Worm (Caenorhabditis elegans) whole organism, L4/young adult: ENCODE measurements around the gene srsx-13.

Experiments used
- W03F9.2 ChIP-seq: fragments of 150-350 bp; optimal IDR thresholded peaks from 2 replicates; lab custom pipeline; 2014; ENCODE audit warnings: missing biosample characterization, missing genetic modification characterization
- him-1 ChIP-seq: sonication (generic microtip); optimal IDR thresholded peaks from 2 replicates; lab custom pipeline; 2016; ENCODE audit warnings: missing genotype, missing genetic modification reagents, missing genetic modification characterization, missing compliant biosample characterization

DNA sequence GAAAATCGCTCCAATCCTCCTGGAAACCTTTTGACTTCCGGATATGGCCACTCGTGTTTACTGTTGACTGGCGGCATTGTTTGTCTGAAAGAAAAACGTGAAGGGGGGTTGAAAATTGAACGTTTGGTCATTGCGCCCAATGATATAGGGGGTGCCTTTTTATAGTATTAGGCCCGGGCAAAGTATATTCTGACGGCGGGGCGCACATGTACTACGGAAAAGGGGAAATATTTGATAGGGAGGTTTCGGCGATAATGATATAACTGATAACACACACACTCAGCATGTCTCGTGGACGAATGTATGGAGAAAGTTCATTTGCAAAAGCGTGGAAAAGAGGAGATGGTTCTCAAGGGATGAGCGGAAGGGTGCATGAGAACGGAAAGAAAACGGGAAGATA is 44.6 kb upstream of the srsx-13 start, which contains the start of gene cpt-4:
- TF ChIP-seq him-1 (tag; lab: Kevin White, UChicago) = no peak
- no peak for TF ChIP-seq W03F9.2 (tag; lab: Kevin White, UChicago)
